Fruit fly (Drosophila melanogaster) whole organism, embryonic: Measurements from ENCODE around the gene CG34148.

ENCODE experiments used
- Atf3 ChIP-seq: fragments of 200-800 bp; sonication (Bioruptor generic); optimal IDR thresholded peaks from 3 replicates; lab custom pipeline; 2016; ENCODE audit warnings: missing biosample characterization, missing genetic modification characterization
- C15 ChIP-seq: fragments of 200-800 bp; sonication (Bioruptor generic); IDR thresholded peaks from 3 replicates; pipeline ENCODE4 v1.3.6; 2022; ENCODE audit warnings: missing biosample characterization, missing genetic modification characterization
- CG10274 ChIP-seq: fragments of 200-800 bp; sonication (Bioruptor generic); optimal IDR thresholded peaks from 3 replicates; lab custom pipeline; 2017; ENCODE audit warnings: missing biosample characterization, mild to moderate bottlenecking, missing genetic modification characterization
- CG10431 ChIP-seq: fragments of 200-800 bp; sonication (Bioruptor generic); optimal IDR thresholded peaks from 3 replicates; lab custom pipeline; 2018; ENCODE audit warnings: missing biosample characterization, mild to moderate bottlenecking, missing genetic modification characterization
- CG10462 ChIP-seq: fragments of 200-800 bp; sonication (Bioruptor generic); optimal IDR thresholded peaks from 2 replicates; lab custom pipeline; 2016; ENCODE audit warnings: missing biosample characterization, missing genetic modification characterization
- CG1233 ChIP-seq: fragments of 200-800 bp; sonication (Bioruptor generic); optimal IDR thresholded peaks from 4 replicates; lab custom pipeline; 2018; ENCODE audit warnings: missing biosample characterization, mild to moderate bottlenecking, missing genetic modification characterization
- CG14860 ChIP-seq: fragments of 200-800 bp; sonication (Bioruptor generic); IDR thresholded peaks from 3 replicates; pipeline ENCODE4 v1.3.6; 2022; ENCODE audit warnings: missing biosample characterization, missing genetic modification characterization; ENCODE audit not compliant: partially characterized antibody
- CG2116 ChIP-seq: fragments of 200-800 bp; sonication (Bioruptor generic); optimal IDR thresholded peaks from 3 replicates; lab custom pipeline; 2018; ENCODE audit warnings: missing biosample characterization, mild to moderate bottlenecking, missing genetic modification characterization
- CG34422 ChIP-seq: fragments of 200-800 bp; sonication (Bioruptor generic); IDR thresholded peaks from 3 replicates; pipeline ENCODE4 v1.3.6; 2022; ENCODE audit warnings: missing biosample characterization, missing genetic modification characterization
- CG4282 ChIP-seq: fragments of 200-800 bp; sonication (Bioruptor generic); optimal IDR thresholded peaks from 2 replicates; lab custom pipeline; 2016; ENCODE audit warnings: missing biosample characterization, missing genetic modification characterization
- CG4854 ChIP-seq: fragments of 200-800 bp; sonication (Bioruptor generic); optimal IDR thresholded peaks from 2 replicates; lab custom pipeline; 2016; ENCODE audit warnings: missing biosample characterization, missing genetic modification characterization, inconsistent platforms
- CG6175 ChIP-seq: fragments of 200-800 bp; sonication (Bioruptor generic); IDR thresholded peaks from 3 replicates; pipeline ENCODE4 v1.3.6; 2022; ENCODE audit warnings: missing biosample characterization, missing genetic modification characterization
- CG6254 ChIP-seq: fragments of 200-800 bp; sonication (Bioruptor generic); optimal IDR thresholded peaks from 3 replicates; lab custom pipeline; 2017; ENCODE audit warnings: mild to moderate bottlenecking, missing biosample characterization, missing genetic modification reagents, missing genetic modification characterization
- CG7963 ChIP-seq: fragments of 200-800 bp; sonication (Bioruptor generic); IDR thresholded peaks from 3 replicates; pipeline ENCODE4 v1.3.6; 2022; ENCODE audit warnings: missing biosample characterization, missing genetic modification characterization; ENCODE audit not compliant: partially characterized antibody
- CG8281 ChIP-seq: fragments of 200-800 bp; sonication (Bioruptor generic); optimal IDR thresholded peaks from 2 replicates; lab custom pipeline; 2018; ENCODE audit warnings: missing biosample characterization, mild to moderate bottlenecking, missing genetic modification characterization, moderate library complexity
- CG8944 ChIP-seq: fragments of 200-800 bp; sonication (Bioruptor generic); optimal IDR thresholded peaks from 3 replicates; lab custom pipeline; 2016; ENCODE audit warnings: missing biosample characterization, missing genetic modification characterization
- CkIIα-i1 ChIP-seq: fragments of 200-800 bp; sonication (Bioruptor generic); IDR thresholded peaks from 2 replicates; pipeline ENCODE4 v1.3.6; 2022; ENCODE audit warnings: missing biosample characterization, missing genetic modification characterization
- Dek ChIP-seq: fragments of 200-800 bp; sonication (Bioruptor generic); optimal IDR thresholded peaks from 3 replicates; lab custom pipeline; 2019; ENCODE audit warnings: missing biosample characterization, mild to moderate bottlenecking, missing genetic modification characterization, moderate library complexity
- Dip3 ChIP-seq: fragments of 200-800 bp; sonication (Bioruptor generic); optimal IDR thresholded peaks from 3 replicates; lab custom pipeline; 2016; ENCODE audit warnings: missing biosample characterization, missing genetic modification characterization
- Fer3 ChIP-seq: fragments of 200-800 bp; sonication (Bioruptor generic); optimal IDR thresholded peaks from 2 replicates; lab custom pipeline; 2018; ENCODE audit warnings: missing biosample characterization, mild to moderate bottlenecking, missing genetic modification characterization, moderate library complexity
- HLH3B ChIP-seq: fragments of 200-800 bp; sonication (Bioruptor generic); IDR thresholded peaks from 2 replicates; pipeline ENCODE4 v1.3.6; 2022; ENCODE audit warnings: missing biosample characterization, missing genetic modification characterization
- HLH4C ChIP-seq: fragments of 200-800 bp; sonication (Bioruptor generic); IDR thresholded peaks from 3 replicates; pipeline ENCODE4 v1.3.6; 2022; ENCODE audit warnings: missing biosample characterization, missing genetic modification characterization; ENCODE audit not compliant: partially characterized antibody
- HmgZ ChIP-seq: fragments of 200-800 bp; sonication (Bioruptor generic); optimal IDR thresholded peaks from 2 replicates; lab custom pipeline; 2018; ENCODE audit warnings: missing biosample characterization, mild to moderate bottlenecking, missing genetic modification characterization
- Hmx ChIP-seq: fragments of 200-800 bp; sonication (Bioruptor generic); optimal IDR thresholded peaks from 2 replicates; lab custom pipeline; 2016; ENCODE audit warnings: missing biosample characterization, missing genetic modification characterization
- Mes4 ChIP-seq: fragments of 200-800 bp; sonication (Bioruptor generic); optimal IDR thresholded peaks from 2 replicates; lab custom pipeline; 2016; ENCODE audit warnings: missing biosample characterization, missing genetic modification characterization
- Nf-YA ChIP-seq: fragments of 200-800 bp; sonication (Bioruptor generic); IDR thresholded peaks from 2 replicates; pipeline ENCODE4 v1.3.6; 2022; ENCODE audit warnings: missing biosample characterization, missing genetic modification characterization
- Nf-YC ChIP-seq: fragments of 200-800 bp; optimal IDR thresholded peaks from 3 replicates; lab custom pipeline; 2019; ENCODE audit warnings: missing biosample characterization, mild to moderate bottlenecking, missing genetic modification characterization, moderate library complexity
- PHDP ChIP-seq: fragments of 200-800 bp; sonication (Bioruptor generic); optimal IDR thresholded peaks from 3 replicates; lab custom pipeline; 2018; ENCODE audit warnings: missing biosample characterization, mild to moderate bottlenecking, missing genetic modification characterization, moderate library complexity
- Vsx1 ChIP-seq: fragments of 200-800 bp; sonication (Bioruptor generic); optimal IDR thresholded peaks from 2 replicates; lab custom pipeline; 2017; ENCODE audit warnings: missing biosample characterization, mild to moderate bottlenecking, missing genetic modification characterization, missing genetic modification reagents
- amos ChIP-seq: fragments of 200-800 bp; sonication (Bioruptor generic); IDR thresholded peaks from 2 replicates; pipeline ENCODE4 v1.3.6; 2022; ENCODE audit warnings: missing biosample characterization, missing genetic modification characterization; ENCODE audit not compliant: partially characterized antibody
- ase ChIP-seq: fragments of 200-800 bp; sonication (Bioruptor generic); IDR thresholded peaks from 3 replicates; pipeline ENCODE4 v1.3.6; 2022; ENCODE audit warnings: missing biosample characterization, missing genetic modification characterization
- az2 ChIP-seq: fragments of 200-800 bp; sonication (Bioruptor generic); optimal IDR thresholded peaks from 3 replicates; lab custom pipeline; 2016; ENCODE audit warnings: missing biosample characterization, missing genetic modification characterization
- bcd ChIP-seq: fragments of 200-800 bp; sonication (Bioruptor generic); optimal IDR thresholded peaks from 2 replicates; lab custom pipeline; 2017; ENCODE audit warnings: missing biosample characterization, mild to moderate bottlenecking, missing genetic modification characterization
- chm ChIP-seq: fragments of 200-800 bp; sonication (Bioruptor generic); IDR thresholded peaks from 2 replicates; pipeline ENCODE4 v1.3.6; 2022; ENCODE audit warnings: missing biosample characterization, missing genetic modification characterization
- dati ChIP-seq: fragments of 200-800 bp; sonication (Bioruptor generic); IDR thresholded peaks from 2 replicates; pipeline ENCODE4 v1.3.6; 2022; ENCODE audit warnings: missing biosample characterization, missing genetic modification characterization
- ewg ChIP-seq: fragments of 200-800 bp; sonication (Bioruptor generic); optimal IDR thresholded peaks from 3 replicates; lab custom pipeline; 2017; ENCODE audit warnings: mild to moderate bottlenecking, missing biosample characterization, missing genetic modification reagents, missing genetic modification characterization
- fd96Cb ChIP-seq: fragments of 200-800 bp; sonication (Bioruptor generic); optimal IDR thresholded peaks from 2 replicates; lab custom pipeline; 2018; ENCODE audit warnings: missing biosample characterization, mild to moderate bottlenecking, missing genetic modification characterization, moderate library complexity
- gfzf ChIP-seq: fragments of 200-800 bp; sonication (Bioruptor generic); optimal IDR thresholded peaks from 2 replicates; lab custom pipeline; 2016; ENCODE audit warnings: missing biosample characterization, mild to moderate bottlenecking, missing genetic modification characterization, moderate library complexity
- lola ChIP-seq, 3 experiments: fragments of >200 bp in 2 of 3; fragments of 200-800 bp in 1 of 3; sonication (Bioruptor generic) in 1 of 3; optimal IDR thresholded peaks; 2 replicates each; lab custom pipeline; 2017 to 2019; ENCODE audit warnings: missing biosample characterization in 3 of 3, missing genetic modification characterization in 3 of 3, mild to moderate bottlenecking in 1 of 3, moderate library complexity in 1 of 3
- nau ChIP-seq: fragments of 200-800 bp; sonication (Bioruptor generic); optimal IDR thresholded peaks from 3 replicates; lab custom pipeline; 2017; ENCODE audit warnings: missing biosample characterization, mild to moderate bottlenecking, missing genetic modification characterization, missing genetic modification reagents
- otp ChIP-seq: fragments of 200-800 bp; sonication (Bioruptor generic); IDR thresholded peaks from 3 replicates; pipeline ENCODE4, ENCODE4 v1.3.6; 2022; ENCODE audit warnings: missing biosample characterization, missing genetic modification characterization
- prd ChIP-seq, 3 experiments: fragments of >200 bp in 2 of 3; fragments of 200-800 bp in 1 of 3; sonication (Bioruptor generic) in 1 of 3; optimal IDR thresholded peaks in 2 of 3; IDR thresholded peaks in 1 of 3; 2 replicates in 2 of 3; 3 replicates in 1 of 3; pipeline versions ENCODE4 v1.3.6 to Lab custom; 2017 to 2022; ENCODE audit warnings: missing biosample characterization in 1 of 3, missing genetic modification characterization in 1 of 3
- pzg ChIP-seq: fragments of 200-800 bp; sonication (Bioruptor generic); optimal IDR thresholded peaks from 3 replicates; lab custom pipeline; 2018; ENCODE audit warnings: missing biosample characterization, mild to moderate bottlenecking, missing genetic modification characterization, moderate library complexity
- run ChIP-seq: fragments of 200-800 bp; sonication (Bioruptor generic); optimal IDR thresholded peaks from 3 replicates; lab custom pipeline; 2018; ENCODE audit warnings: missing biosample characterization, mild to moderate bottlenecking, missing genetic modification characterization
- sc ChIP-seq, 3 experiments: fragments of >200 bp in 2 of 3; fragments of 200-800 bp in 1 of 3; sonication (Bioruptor generic) in 1 of 3; optimal IDR thresholded peaks; 2 replicates in 2 of 3; 3 replicates in 1 of 3; lab custom pipeline; 2017; ENCODE audit warnings: mild to moderate bottlenecking in 1 of 3, missing biosample characterization in 1 of 3, missing genetic modification characterization in 1 of 3, missing genetic modification reagents in 1 of 3
- sd ChIP-seq: fragments of 200-800 bp; sonication (Bioruptor generic); optimal IDR thresholded peaks from 3 replicates; lab custom pipeline; 2018; ENCODE audit warnings: missing biosample characterization, mild to moderate bottlenecking, missing genetic modification characterization, moderate library complexity
- shn ChIP-seq: fragments of 200-800 bp; sonication (Bioruptor generic); optimal IDR thresholded peaks from 3 replicates; lab custom pipeline; 2016; ENCODE audit warnings: missing biosample characterization, missing genetic modification characterization
- sug ChIP-seq: fragments of 200-800 bp; optimal IDR thresholded peaks from 2 replicates; lab custom pipeline; 2019; ENCODE audit warnings: missing biosample characterization, mild to moderate bottlenecking, missing genetic modification characterization, moderate library complexity
- tio ChIP-seq: fragments of 200-800 bp; sonication (Bioruptor generic); optimal IDR thresholded peaks from 2 replicates; lab custom pipeline; 2017; ENCODE audit warnings: missing biosample characterization, missing genetic modification characterization, inconsistent platforms
- zfh2 ChIP-seq: fragments of 200-800 bp; sonication (Bioruptor generic); optimal IDR thresholded peaks from 2 replicates; lab custom pipeline; 2016; ENCODE audit warnings: missing biosample characterization, missing genetic modification characterization

CG34148 gene

DNA sequence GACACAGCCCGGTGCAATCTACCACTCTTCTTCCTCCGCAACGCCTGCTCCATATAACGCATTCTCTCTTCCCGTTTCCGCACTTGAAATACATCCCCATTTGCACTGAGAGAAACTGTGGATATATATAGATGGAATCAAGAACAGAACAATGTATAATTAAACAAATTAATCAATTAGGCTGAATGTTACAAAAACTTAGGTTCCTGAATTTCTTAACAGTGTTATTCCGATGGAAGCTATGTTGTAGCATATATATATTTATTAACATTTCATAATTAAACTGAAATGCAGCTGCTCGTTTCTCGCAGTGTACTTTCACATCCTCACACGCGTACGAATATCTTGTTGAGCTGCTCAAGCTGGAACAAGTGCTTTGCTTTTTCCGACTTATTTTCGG lies 19.0 kb downstream of the CG34148 start (continued):
- TF ChIP-seq HmgZ (tag; lab: Kevin White, UChicago) (no peak), ase (no peak), ewg (GFP tag; lab: Kevin White, UChicago) (peak; percentile 30), Nf-YC (no peak), PHDP (tag; lab: Kevin White, UChicago) (peak; percentile 62), CG10274 (GFP tag; lab: Kevin White, UChicago) (no peak), Dip3 (no peak), lola (GFP tag; optimal IDR thresholded peaks at IDR 0.05; lab: Kevin White, UChicago) (peak in 1 of 3 experiments; percentile 75), prd (optimal IDR thresholded peaks at IDR 0.05; lab: Kevin White, UChicago) (no peak), prd (GFP tag; IDR thresholded peaks at IDR 0.05; lab: Robert Waterston, UW) (peak; percentile 68), HLH3B (GFP tag; lab: Robert Waterston, UW) (no peak), Dek (tag; lab: Kevin White, UChicago) (no peak), CG8281 (tag; lab: Kevin White, UChicago) (no peak), nau (GFP tag; lab: Kevin White, UChicago) (no peak), CG14860 (no peak), Vsx1 (GFP tag; lab: Kevin White, UChicago) (no peak), CG2116 (GFP tag; lab: Kevin White, UChicago) (peak; percentile 5), CG6175 (GFP tag; lab: Robert Waterston, UW) (no peak), C15 (GFP tag; lab: Robert Waterston, UW) (no peak), otp (GFP tag; lab: Robert Waterston, UW) (0 out of 3 replicates have a peak, but pooled peaks have one; percentile 35), pzg (no peak), sd (no peak), CG1233 (GFP tag; lab: Kevin White, UChicago) (no peak), HLH4C (GFP tag; lab: Robert Waterston, UW) (no peak), CG8944 (GFP tag; lab: Kevin White, UChicago) (no peak), CG4282 (GFP tag; lab: Kevin White, UChicago) (no peak), Hmx (GFP tag; lab: Kevin White, UChicago) (no peak), Atf3 (GFP tag; lab: Kevin White, UChicago) (no peak), CG7963 (no peak), sug (tag; lab: Kevin White, UChicago) (no peak), CkIIα-i1 (GFP tag; lab: Robert Waterston, UW) (no peak), Fer3 (tag; lab: Kevin White, UChicago) (no peak), sc (optimal IDR thresholded peaks at IDR 0.05; lab: Kevin White, UChicago) (no peak), sc (GFP tag; optimal IDR thresholded peaks at IDR 0.05; lab: Kevin White, UChicago) (peak; percentile 37), dati (no peak), amos (GFP tag; lab: Robert Waterston, UW) (no peak), CG6254 (GFP tag; lab: Kevin White, UChicago) (peak; percentile 40), CG34422 (GFP tag; lab: Robert Waterston, UW) (0 out of 3 replicates have a peak, but pooled peaks have one; percentile 37), az2 (GFP tag; lab: Kevin White, UChicago) (peak; percentile 60), Mes4 (no peak), CG10462 (peak; percentile 1), zfh2 (GFP tag; lab: Kevin White, UChicago) (no peak), bcd (GFP tag; lab: Kevin White, UChicago) (no peak), tio (peak; percentile 54), CG4854 (GFP tag; lab: Kevin White, UChicago) (no peak), gfzf (GFP tag; lab: Kevin White, UChicago) (no peak), chm (GFP tag; lab: Robert Waterston, UW) (no peak), CG10431 (no peak), run (tag; lab: Kevin White, UChicago) (no peak), Nf-YA (GFP tag; lab: Robert Waterston, UW) (no peak), shn (GFP tag; lab: Kevin White, UChicago) (peak; percentile 5), fd96Cb (tag; lab: Kevin White, UChicago) (peak; percentile 23)
